Worm (Caenorhabditis elegans) whole organism, young adult: Measurements from ENCODE around the gene dpff-1.

Experiments
- dox-1 ChIP-seq: fragments of 200-800 bp; sonication (Bioruptor generic); IDR thresholded peaks from 2 replicates; pipeline ENCODE4 v1.3.6; 2022; ENCODE audit warnings: missing genetic modification reagents, missing genetic modification characterization, missing compliant biosample characterization
- nhr-27 ChIP-seq: fragments of 200-800 bp; sonication (Bioruptor generic); optimal IDR thresholded peaks from 2 replicates; lab custom pipeline; 2018; ENCODE audit warnings: mild to moderate bottlenecking, missing genetic modification characterization, moderate library complexity, missing compliant biosample characterization
- unc-62 ChIP-seq: fragments of 150-350 bp; optimal IDR thresholded peaks from 2 replicates; lab custom pipeline; 2014; ENCODE audit warnings: missing biosample characterization, missing genetic modification reagents, missing genetic modification characterization

DNA sequence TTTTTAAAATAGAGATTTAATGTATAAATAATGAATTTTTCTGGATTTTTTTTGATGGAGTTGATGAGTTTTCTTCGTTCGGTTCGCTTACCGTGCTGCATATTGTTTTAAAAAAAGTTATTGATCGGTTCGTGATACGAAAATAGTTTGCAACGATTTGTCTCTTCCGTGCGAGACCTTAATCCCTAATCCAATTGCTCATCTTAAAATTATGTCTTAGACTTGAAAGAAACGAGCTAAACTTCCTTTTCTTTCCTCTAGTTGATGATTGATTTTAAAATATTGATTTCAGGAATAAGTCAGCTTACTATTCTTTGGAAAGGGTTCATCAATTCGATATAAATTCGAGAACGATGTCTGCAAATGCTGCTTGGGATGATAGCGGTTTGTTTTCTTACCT, 2.3 kb upstream of the dpff-1 start, which contains the start of gene C28H8.3:
- TF ChIP-seq dox-1 (GFP tag; lab: Robert Waterston, UW): no peak
- no peak for TF ChIP-seq unc-62
- no peak for TF ChIP-seq nhr-27 (tag; lab: Kevin White, UChicago)
